Worm (Caenorhabditis elegans) whole organism, mixed stage, embryonic: ENCODE measurements around the gene F52E1.9.

Experiments
- M03D4.4 ChIP-seq: sonication (generic microtip); optimal IDR thresholded peaks from 2 replicates; lab custom pipeline; 2017; ENCODE audit warnings: mild to moderate bottlenecking, missing genetic modification characterization, missing compliant biosample characterization
- blmp-1 ChIP-seq: fragments of 150-350 bp; optimal IDR thresholded peaks from 2 replicates; lab custom pipeline; 2014; ENCODE audit warnings: missing biosample characterization, missing genetic modification characterization
- ceh-39 ChIP-seq: fragments of 150-350 bp; optimal IDR thresholded peaks from 2 replicates; lab custom pipeline; 2014; ENCODE audit warnings: missing biosample characterization, missing genetic modification characterization
- ceh-43 ChIP-seq: fragments of 200-800 bp; sonication (Bioruptor generic); optimal IDR thresholded peaks from 2 replicates; lab custom pipeline; 2018; ENCODE audit warnings: mild to moderate bottlenecking, missing genetic modification characterization, moderate library complexity, missing compliant biosample characterization
- ceh-83 ChIP-seq: fragments of 200-800 bp; sonication (Bioruptor generic); optimal IDR thresholded peaks from 2 replicates; lab custom pipeline; 2018; ENCODE audit warnings: mild to moderate bottlenecking, missing genetic modification characterization, missing compliant biosample characterization
- ces-1 ChIP-seq: fragments of 150-350 bp; optimal IDR thresholded peaks from 2 replicates; lab custom pipeline; 2014; ENCODE audit warnings: missing biosample characterization, missing genetic modification reagents, missing genetic modification characterization
- cnd-1 ChIP-seq: fragments of 200-800 bp; sonication (Bioruptor generic); optimal IDR thresholded peaks from 2 replicates; lab custom pipeline; 2018; ENCODE audit warnings: mild to moderate bottlenecking, missing genetic modification characterization, missing compliant biosample characterization
- drap-1 ChIP-seq: fragments of 200-800 bp; sonication (Bioruptor generic); optimal IDR thresholded peaks from 3 replicates; lab custom pipeline; 2018; ENCODE audit warnings: mild to moderate bottlenecking, missing genetic modification characterization, missing compliant biosample characterization
- elt-1 ChIP-seq: sonication (generic microtip); optimal IDR thresholded peaks from 2 replicates; lab custom pipeline; 2017; ENCODE audit warnings: missing genetic modification characterization, mild to moderate bottlenecking, missing compliant biosample characterization, antibody characterized with exemption, moderate library complexity, borderline replicate concordance; ENCODE audit not compliant: insufficient read depth
- elt-3 ChIP-seq: fragments of 150-350 bp; optimal IDR thresholded peaks from 2 replicates; lab custom pipeline; 2014; ENCODE audit warnings: missing biosample characterization, missing genetic modification characterization
- flh-1 ChIP-seq: fragments of 200-800 bp; sonication (Bioruptor generic); optimal IDR thresholded peaks from 2 replicates; lab custom pipeline; 2018; ENCODE audit warnings: mild to moderate bottlenecking, missing genetic modification characterization, moderate library complexity, missing compliant biosample characterization
- ham-2 ChIP-seq: fragments of 200-800 bp; sonication (Bioruptor generic); optimal IDR thresholded peaks from 2 replicates; lab custom pipeline; 2018; ENCODE audit warnings: mild to moderate bottlenecking, missing genetic modification characterization, missing compliant biosample characterization
- hlh-1 ChIP-seq: fragments of 150-350 bp; optimal IDR thresholded peaks from 2 replicates; lab custom pipeline; 2014; ENCODE audit warnings: missing biosample characterization, missing genetic modification reagents, missing genetic modification characterization
- lin-32 ChIP-seq: fragments of 200-800 bp; sonication (Bioruptor generic); optimal IDR thresholded peaks from 2 replicates; lab custom pipeline; 2018; ENCODE audit warnings: mild to moderate bottlenecking, missing genetic modification characterization, missing compliant biosample characterization
- lsy-2 ChIP-seq: fragments of 150-350 bp; optimal IDR thresholded peaks from 2 replicates; lab custom pipeline; 2014; ENCODE audit warnings: missing biosample characterization, missing genetic modification characterization
- mab-5 ChIP-seq: fragments of 150-350 bp; optimal IDR thresholded peaks from 2 replicates; lab custom pipeline; 2014; ENCODE audit warnings: missing biosample characterization, missing genetic modification characterization
- mep-1 ChIP-seq: fragments of 150-350 bp; optimal IDR thresholded peaks from 2 replicates; lab custom pipeline; 2017; ENCODE audit warnings: missing biosample characterization, missing genetic modification reagents, missing genetic modification characterization, inconsistent platforms
- mls-2 ChIP-seq: sonication (generic microtip); optimal IDR thresholded peaks from 2 replicates; lab custom pipeline; 2016; ENCODE audit warnings: mild to moderate bottlenecking, missing genetic modification characterization, moderate library complexity, missing compliant biosample characterization
- nhr-2 ChIP-seq: fragments of 150-350 bp; optimal IDR thresholded peaks from 2 replicates; lab custom pipeline; 2014; ENCODE audit warnings: missing biosample characterization, missing genetic modification characterization
- nhr-237 ChIP-seq: fragments of 150-350 bp; optimal IDR thresholded peaks from 2 replicates; lab custom pipeline; 2014; ENCODE audit warnings: missing biosample characterization, missing genetic modification characterization
- nhr-28 ChIP-seq: fragments of 150-350 bp; optimal IDR thresholded peaks from 2 replicates; lab custom pipeline; 2014; ENCODE audit warnings: missing biosample characterization, missing genetic modification characterization
- nhr-76 ChIP-seq: sonication (generic microtip); optimal IDR thresholded peaks from 2 replicates; lab custom pipeline; 2017; ENCODE audit warnings: missing biosample characterization, missing genetic modification characterization
- pha-4 ChIP-seq: fragments of 150-350 bp; optimal IDR thresholded peaks from 2 replicates; lab custom pipeline; 2018; ENCODE audit warnings: missing biosample characterization, missing genetic modification reagents, missing genetic modification characterization
- sem-2 ChIP-seq: fragments of 200-800 bp; sonication (Bioruptor generic); optimal IDR thresholded peaks from 2 replicates; lab custom pipeline; 2018; ENCODE audit warnings: mild to moderate bottlenecking, missing genetic modification characterization, missing compliant biosample characterization
- snpc-4 ChIP-seq: fragments of 150-350 bp; optimal IDR thresholded peaks from 2 replicates; lab custom pipeline; 2014; ENCODE audit warnings: missing biosample characterization, missing genetic modification characterization
- sptf-1 ChIP-seq: sonication (generic microtip); optimal IDR thresholded peaks from 2 replicates; lab custom pipeline; 2017; ENCODE audit warnings: mild to moderate bottlenecking, missing genetic modification characterization, moderate library complexity, missing compliant biosample characterization
- tbx-8 ChIP-seq: fragments of 200-800 bp; sonication (Bioruptor generic); optimal IDR thresholded peaks from 2 replicates; lab custom pipeline; 2018; ENCODE audit warnings: mild to moderate bottlenecking, missing genetic modification characterization, moderate library complexity, missing compliant biosample characterization
- unc-120 ChIP-seq: sonication (generic microtip); optimal IDR thresholded peaks from 2 replicates; lab custom pipeline; 2017; ENCODE audit warnings: missing genetic modification characterization, missing compliant biosample characterization; ENCODE audit not compliant: poor library complexity, severe bottlenecking
- unc-39 ChIP-seq: fragments of 150-350 bp; optimal IDR thresholded peaks from 2 replicates; lab custom pipeline; 2014; ENCODE audit warnings: missing biosample characterization, missing genetic modification characterization
- zip-8 ChIP-seq: fragments of 150-350 bp; optimal IDR thresholded peaks from 2 replicates; lab custom pipeline; 2014; ENCODE audit warnings: missing biosample characterization, missing genetic modification characterization
- ztf-11 ChIP-seq: fragments of 150-350 bp; optimal IDR thresholded peaks from 2 replicates; lab custom pipeline; 2014; ENCODE audit warnings: missing biosample characterization, missing genetic modification characterization

The F52E1.9 gene

DNA sequence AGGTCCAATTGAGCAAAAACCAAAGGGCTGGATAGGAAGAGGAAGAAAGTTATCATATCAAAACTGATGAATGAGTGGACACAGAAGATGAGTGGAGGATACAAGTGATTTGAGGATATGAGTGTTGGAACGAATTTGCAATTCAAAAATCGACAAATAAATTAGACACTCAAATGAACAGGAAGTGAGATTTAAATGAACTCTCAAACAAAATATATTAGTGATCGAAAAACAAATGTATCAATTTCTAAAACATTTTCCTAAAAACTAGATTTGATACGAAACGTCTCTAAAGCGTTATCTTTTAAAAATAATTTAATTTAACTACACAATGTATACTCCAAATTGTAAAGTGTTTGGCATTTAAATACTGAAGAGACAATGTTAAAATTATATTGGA is 27.1 kb downstream of the F52E1.9 start, which contains the start of gene F38E1.10:
Gene F38E1.10 (minus strand): TSS at position 101 of the 400 bp plus-strand sequence.
- TF ChIP-seq flh-1, result no peak
- TF ChIP-seq mls-2 (tag; lab: Kevin White, UChicago), result no peak
- TF ChIP-seq cnd-1 (tag; lab: Kevin White, UChicago), result no peak
- no peak for TF ChIP-seq ces-1
- no peak for TF ChIP-seq ztf-11 (tag; lab: Kevin White, UChicago)
- TF ChIP-seq sptf-1 (tag; lab: Kevin White, UChicago), result no peak
- no peak for TF ChIP-seq unc-120
- TF ChIP-seq nhr-237, result no peak
- TF ChIP-seq M03D4.4 (tag; lab: Kevin White, UChicago), result no peak
- no peak for TF ChIP-seq ceh-43 (GFP tag; lab: Kevin White, UChicago)
- no peak for TF ChIP-seq nhr-28 (tag; lab: Kevin White, UChicago)
- no peak for TF ChIP-seq elt-3 (tag; lab: Kevin White, UChicago)

DNA sequence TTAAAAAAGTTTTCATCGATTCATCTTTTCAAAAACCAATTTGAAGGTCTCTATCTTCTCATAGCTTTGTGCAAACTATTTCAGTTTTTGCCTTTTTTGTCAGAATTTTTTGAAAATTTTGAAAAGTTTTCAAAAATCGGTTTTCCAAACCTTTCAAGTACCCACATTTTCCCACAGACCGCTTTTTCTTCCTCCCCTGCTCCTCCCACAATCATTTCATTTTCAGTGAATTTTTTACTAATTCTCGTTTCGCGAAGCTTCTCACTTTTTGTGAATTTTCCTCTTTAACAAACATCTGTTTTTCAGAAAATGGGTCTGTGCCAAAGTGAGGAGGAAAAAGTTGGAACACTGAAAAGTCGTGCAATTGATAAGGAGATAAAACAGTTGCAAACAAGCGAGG is 31.8 kb downstream of the F52E1.9 start, which contains the start of gene gpa-2:
Gene gpa-2 (plus strand): TSS at position 301 of the 400 bp plus-strand sequence.
- TF ChIP-seq lsy-2 (tag; lab: Kevin White, UChicago) (no peak), ceh-39 (no peak), ces-1 (no peak)

DNA sequence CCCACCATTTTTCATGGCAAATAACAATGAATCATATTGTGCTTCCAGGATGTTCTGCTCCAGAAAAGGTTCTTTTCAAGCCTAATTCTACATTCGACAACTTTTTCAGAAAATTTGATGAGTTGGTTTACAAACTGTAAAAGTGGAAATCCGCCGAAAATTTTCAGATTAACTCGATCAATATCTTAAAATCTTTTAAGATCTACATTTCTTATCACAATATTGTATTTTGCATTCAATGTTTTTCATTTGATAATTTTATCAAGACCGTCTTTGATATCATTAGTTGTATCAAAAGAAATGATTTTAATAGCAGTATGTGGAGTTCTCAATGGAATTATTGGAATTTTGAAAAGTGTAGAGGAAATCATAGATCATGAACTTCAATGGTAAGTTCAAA is 42.7 kb downstream of the F52E1.9 start, which contains the start of gene F38E1.6:
Gene F38E1.6 (plus strand): TSS at position 301 of the 400 bp plus-strand sequence.
- TF ChIP-seq unc-39 (tag; lab: Kevin White, UChicago) (no peak), sem-2 (GFP tag; lab: Kevin White, UChicago) (no peak), blmp-1 (no peak), lin-32 (no peak), M03D4.4 (tag; lab: Kevin White, UChicago) (no peak), drap-1 (GFP tag; lab: Kevin White, UChicago) (no peak), ham-2 (GFP tag; lab: Kevin White, UChicago) (no peak), ceh-83 (GFP tag; lab: Kevin White, UChicago) (no peak), mep-1 (no peak), nhr-28 (tag; lab: Kevin White, UChicago) (no peak), flh-1 (no peak), ceh-39 (no peak), elt-1 (tag; lab: Kevin White, UChicago) (no peak), mab-5 (tag; lab: Kevin White, UChicago) (no peak), nhr-2 (tag; lab: Kevin White, UChicago) (no peak), sptf-1 (tag; lab: Kevin White, UChicago) (no peak), zip-8 (no peak)

DNA sequence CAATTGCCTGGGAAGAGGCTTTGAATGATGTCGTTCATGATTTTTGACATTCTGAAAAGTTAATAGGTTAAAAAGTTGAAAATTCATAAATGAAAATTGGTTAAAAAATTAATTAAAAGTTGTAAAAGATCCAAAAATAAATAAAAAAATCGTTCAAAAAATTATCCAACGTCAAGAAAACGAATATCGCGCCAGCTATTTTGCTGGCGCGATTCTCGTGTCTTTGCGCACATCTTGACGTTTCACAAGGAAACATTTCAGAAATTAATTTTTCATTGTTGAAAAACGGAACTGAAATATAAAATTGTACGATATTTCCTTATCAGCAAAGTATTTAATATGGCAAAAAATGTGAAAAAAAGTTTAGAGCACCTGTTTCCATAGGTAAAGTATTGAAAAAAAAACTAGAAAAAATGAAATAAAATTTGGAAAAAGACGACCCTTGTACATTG is 43.3 kb downstream of the F52E1.9 start, which contains the start of gene mpdu-1:
Gene mpdu-1 (minus strand): TSS at position 51 of the 452 bp plus-strand sequence.
- TF ChIP-seq flh-1, result no peak
- no peak for TF ChIP-seq nhr-76
- TF ChIP-seq tbx-8 (GFP tag; lab: Kevin White, UChicago), result no peak
- TF ChIP-seq mep-1, result peak; percentile 45
- TF ChIP-seq ham-2 (GFP tag; lab: Kevin White, UChicago), result no peak
- peak; percentile 49 for TF ChIP-seq ces-1
- no peak for TF ChIP-seq sem-2 (GFP tag; lab: Kevin White, UChicago)
- TF ChIP-seq pha-4 (tag; lab: Kevin White, UChicago), result peak; percentile 4
- TF ChIP-seq lsy-2 (tag; lab: Kevin White, UChicago), result peak; percentile 23
- TF ChIP-seq ceh-39, result no peak

DNA sequence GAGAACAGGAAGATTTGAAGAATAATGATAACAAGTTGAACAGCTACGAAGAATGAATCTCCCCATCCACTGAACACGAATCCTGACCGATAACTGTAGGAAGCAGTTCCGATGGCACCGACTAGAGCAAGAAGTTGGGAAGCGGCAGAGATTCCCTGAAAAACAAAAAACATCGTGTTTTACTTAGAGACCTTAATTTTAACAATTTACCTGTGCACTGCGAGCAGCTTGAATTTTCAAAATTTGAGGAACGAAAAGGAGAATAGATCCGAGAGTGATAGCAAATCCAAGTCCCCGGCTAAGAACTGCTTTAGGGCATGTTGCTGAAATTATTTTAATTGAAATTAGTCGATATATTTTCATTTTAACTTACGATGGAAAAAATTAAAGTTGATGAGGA is 43.8 kb downstream of the F52E1.9 start:
- TF ChIP-seq sem-2 (GFP tag; lab: Kevin White, UChicago) (no peak), ham-2 (GFP tag; lab: Kevin White, UChicago) (no peak), lsy-2 (tag; lab: Kevin White, UChicago) (no peak), hlh-1 (tag; lab: Kevin White, UChicago) (no peak), nhr-28 (tag; lab: Kevin White, UChicago) (no peak), snpc-4 (tag; lab: Kevin White, UChicago) (no peak), sptf-1 (tag; lab: Kevin White, UChicago) (no peak), nhr-2 (tag; lab: Kevin White, UChicago) (no peak), drap-1 (GFP tag; lab: Kevin White, UChicago) (no peak), ceh-83 (GFP tag; lab: Kevin White, UChicago) (no peak), ceh-43 (GFP tag; lab: Kevin White, UChicago) (no peak)
- TF ChIP-seq, all 35 proteins: peak for 0
